Worm (Caenorhabditis elegans) whole organism, L1 larva: Measurements from ENCODE around the gene K01D12.10.

ENCODE experiments used
- C16A3.4 ChIP-seq: fragments of 150-350 bp; optimal IDR thresholded peaks from 2 replicates; lab custom pipeline; 2014; ENCODE audit warnings: missing biosample characterization, missing genetic modification characterization
- dpl-1 ChIP-seq, 3 experiments: fragments of 150-350 bp in 2 of 3; sonication (generic microtip) in 1 of 3; optimal IDR thresholded peaks; 2 replicates each; lab custom pipeline; 2014 to 2017; ENCODE audit warnings: missing biosample characterization in 3 of 3, missing genetic modification characterization in 3 of 3, missing genetic modification reagents in 3 of 3
- lin-39 ChIP-seq: fragments of 150-350 bp; optimal IDR thresholded peaks from 2 replicates; lab custom pipeline; 2014; ENCODE audit warnings: missing biosample characterization, missing genetic modification reagents, missing genetic modification characterization
- nhr-237 ChIP-seq: fragments of 150-350 bp; optimal IDR thresholded peaks from 2 replicates; lab custom pipeline; 2014; ENCODE audit warnings: missing biosample characterization, missing genetic modification characterization
- nhr-28 ChIP-seq: fragments of 150-350 bp; optimal IDR thresholded peaks from 2 replicates; lab custom pipeline; 2014; ENCODE audit warnings: missing biosample characterization, missing genetic modification characterization

DNA sequence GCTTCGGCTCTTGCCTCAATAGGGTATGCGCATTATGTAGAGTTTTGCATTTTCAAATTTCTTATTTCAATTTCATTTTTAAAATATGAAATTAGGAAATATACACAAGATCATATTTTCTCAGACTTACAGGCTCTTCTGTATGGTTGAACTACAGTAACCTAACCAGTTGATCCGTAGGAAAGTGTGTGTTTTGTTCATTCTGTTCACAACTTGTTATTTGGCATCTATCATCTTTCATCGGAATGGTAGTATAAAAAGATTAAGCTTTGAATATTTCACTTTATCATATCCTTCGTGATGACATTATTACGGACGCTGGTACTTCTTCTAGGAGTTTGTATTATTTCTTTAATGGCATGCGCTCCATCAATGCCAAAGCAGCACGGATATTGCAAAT, at the start of gene K01D12.10:
- no peak for TF ChIP-seq C16A3.4 (tag; lab: Kevin White, UChicago)
- no peak for TF ChIP-seq nhr-28 (tag; lab: Kevin White, UChicago)
- no peak for TF ChIP-seq dpl-1 (GFP tag; optimal IDR thresholded peaks at IDR 0.05; lab: Kevin White, UChicago)
- no peak for TF ChIP-seq lin-39 (tag; lab: Kevin White, UChicago)
- TF ChIP-seq nhr-237 (tag; lab: Kevin White, UChicago): no peak
